Worm (Caenorhabditis elegans) whole organism, L1 larva: ENCODE results near the gene F08F3.10.

Experiments used
- ceh-82 ChIP-seq, 3 experiments: fragments of 150-350 bp in 1 of 3; sonication (generic microtip) in 2 of 3; optimal IDR thresholded peaks; 2 replicates each; lab custom pipeline; 2014 to 2017; ENCODE audit warnings: missing biosample characterization in 3 of 3, missing genetic modification characterization in 3 of 3
- efl-3 ChIP-seq: fragments of 200-800 bp; sonication (Bioruptor generic); optimal IDR thresholded peaks from 2 replicates; lab custom pipeline; 2018; ENCODE audit warnings: mild to moderate bottlenecking, missing genetic modification characterization, missing compliant biosample characterization
- jun-1 ChIP-seq: fragments of 150-350 bp; optimal IDR thresholded peaks from 2 replicates; lab custom pipeline; 2014; ENCODE audit warnings: missing biosample characterization, missing genetic modification reagents, missing genetic modification characterization
- lsy-2 ChIP-seq, 2 experiments: fragments of 150-350 bp; optimal IDR thresholded peaks; 2 replicates each; lab custom pipeline; 2014; ENCODE audit warnings: missing biosample characterization in 2 of 2, missing genetic modification characterization in 2 of 2
- nhr-76 ChIP-seq: sonication (generic microtip); optimal IDR thresholded peaks from 2 replicates; lab custom pipeline; 2017; ENCODE audit warnings: missing biosample characterization, missing genetic modification characterization
- snpc-4 ChIP-seq: fragments of 150-350 bp; optimal IDR thresholded peaks from 2 replicates; lab custom pipeline; 2014; ENCODE audit warnings: missing biosample characterization, missing genetic modification characterization
- sox-4 ChIP-seq: sonication (generic microtip); optimal IDR thresholded peaks from 2 replicates; lab custom pipeline; 2016; ENCODE audit warnings: missing genetic modification characterization, missing compliant biosample characterization
- sptf-1 ChIP-seq: fragments of 150-350 bp; optimal IDR thresholded peaks from 2 replicates; lab custom pipeline; 2014; ENCODE audit warnings: missing biosample characterization, missing genetic modification characterization
- swsn-7 ChIP-seq: sonication (generic microtip); optimal IDR thresholded peaks from 2 replicates; lab custom pipeline; 2016; ENCODE audit warnings: missing genetic modification characterization, missing compliant biosample characterization

- TF ChIP-seq sptf-1 = no peak
- TF ChIP-seq efl-3 (GFP tag; lab: Kevin White, UChicago) = no peak
- TF ChIP-seq lsy-2 (tag; optimal IDR thresholded peaks at IDR 0.05; lab: Kevin White, UChicago) = peak; percentile 44 to 76
- TF ChIP-seq nhr-76 (tag; lab: Kevin White, UChicago) = no peak
- TF ChIP-seq jun-1 (tag; lab: Kevin White, UChicago) = peak; percentile 53
- no peak for TF ChIP-seq snpc-4 (tag; lab: Kevin White, UChicago)
- TF ChIP-seq sox-4 (tag; lab: Kevin White, UChicago) = no peak
- peak in 1 of 3 experiments; percentile 36 for TF ChIP-seq ceh-82 (tag; optimal IDR thresholded peaks at IDR 0.05; lab: Kevin White, UChicago)
- TF ChIP-seq swsn-7 (tag; lab: Kevin White, UChicago) = peak; percentile 11
These were observed 19.9 kb downstream of the F08F3.10 start, which contains the start of gene acl-6 for ce11 chrV:5433020-5433419.
